In the genomic region with DNA sequence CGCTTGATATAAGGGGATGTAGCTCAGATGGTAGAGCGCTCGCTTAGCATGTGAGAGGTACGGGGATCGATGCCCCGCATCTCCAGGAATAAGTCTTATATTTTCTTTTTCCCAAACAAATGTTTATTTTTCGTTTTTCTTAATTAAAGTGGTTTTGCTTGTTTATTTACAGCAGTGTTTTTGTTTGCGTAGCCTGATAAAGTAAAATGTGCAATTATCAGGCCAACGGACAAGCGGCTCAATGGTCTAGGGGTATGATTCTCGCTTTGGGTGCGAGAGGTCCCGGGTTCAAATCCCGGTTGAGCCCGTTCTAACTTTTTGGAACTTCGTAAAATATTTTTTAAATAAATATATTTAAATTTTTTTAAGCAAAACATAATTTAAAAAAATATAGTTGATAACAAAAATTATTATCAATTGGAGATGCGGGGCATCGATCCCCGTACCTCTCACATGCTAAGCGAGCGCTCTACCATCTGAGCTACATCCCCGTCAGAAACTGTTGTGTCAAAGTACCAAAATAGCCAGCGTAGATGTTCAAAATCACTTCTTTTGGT, we compare ENCODE assay signal across 1 fruit fly cellular context.
TF ChIP-seq lines count a peak whose summit lies in the region.

No protein-coding gene starts in this region.

TF ChIP-seq in whole organism, embryonic, 481 proteins besides CTCF, POLR2A, EP300 and RAD21 (continued from another document):
- TF ChIP-seq grn (GFP tag; optimal IDR thresholded peaks at IDR 0.05; lab: Kevin White, UChicago) (no peak), Usf (GFP tag; optimal IDR thresholded peaks at IDR 0.05; lab: Kevin White, UChicago) (no peak), pzg (GFP tag; optimal IDR thresholded peaks at IDR 0.05; lab: Kevin White, UChicago) (no peak), HmgD (GFP tag; optimal IDR thresholded peaks at IDR 0.05; lab: Kevin White, UChicago) (no peak), mld (GFP tag; IDR thresholded peaks at IDR 0.05; lab: Robert Waterston, UW; ENCODE audit: partially characterized antibody) (peak; percentile 94), sens (GFP tag; lab: Kevin White, UChicago) (peak; percentile 82), onecut (GFP tag; IDR thresholded peaks at IDR 0.05; lab: Robert Waterston, UW) (no peak), BEAF-32 (GFP tag; optimal IDR thresholded peaks at IDR 0.05; lab: Kevin White, UChicago) (no peak), Asciz (GFP tag; optimal IDR thresholded peaks at IDR 0.05; lab: Kevin White, UChicago) (no peak)
